Worm (Caenorhabditis elegans): ENCODE data around the gene F22B3.5.

ce11 chrIV:11388684-11389083 lies 27.9 kb downstream of the F22B3.5 start:
- no peak for TF ChIP-seq nfya-1 (tag; optimal IDR thresholded peaks at IDR 0.05)
- TF ChIP-seq K09A11.1 (tag; optimal IDR thresholded peaks at IDR 0.05; ENCODE audit: insufficient read depth): no peak
- no peak for TF ChIP-seq ceh-14 (tag; optimal IDR thresholded peaks at IDR 0.05)
- TF ChIP-seq nhr-11 (tag; optimal IDR thresholded peaks at IDR 0.05): no peak
- no peak for TF ChIP-seq ama-1 (optimal IDR thresholded peaks at IDR 0.05)
- no peak for TF ChIP-seq sox-4 (tag; optimal IDR thresholded peaks at IDR 0.05)
- no peak for TF ChIP-seq ceh-30 (tag; optimal IDR thresholded peaks at IDR 0.05)
- no peak for TF ChIP-seq pha-4 (tag; optimal IDR thresholded peaks at IDR 0.05)

Measured in whole organism, late embryonic.